Worm (Caenorhabditis elegans) whole organism, L2 larva: ENCODE measurements around the gene srw-100.

ENCODE experiments used
- Y55F3AM.14 ChIP-seq: fragments of 200-800 bp; sonication (Bioruptor generic); optimal IDR thresholded peaks from 2 replicates; lab custom pipeline; 2018; ENCODE audit warnings: mild to moderate bottlenecking, missing genetic modification characterization, missing compliant biosample characterization
- ama-1 ChIP-seq: fragments of 150-350 bp; optimal IDR thresholded peaks from 2 replicates; lab custom pipeline; 2018; ENCODE audit warnings: inconsistent platforms
- egl-27 ChIP-seq: sonication (generic microtip); optimal IDR thresholded peaks from 3 replicates; lab custom pipeline; 2017; ENCODE audit warnings: missing biosample characterization, missing genetic modification reagents, missing genetic modification characterization
- elt-3 ChIP-seq: sonication (generic microtip); optimal IDR thresholded peaks from 2 replicates; lab custom pipeline; 2017; ENCODE audit warnings: missing biosample characterization, missing genetic modification characterization
- lin-11 ChIP-seq: fragments of 150-350 bp; sonication (generic microtip); optimal IDR thresholded peaks from 2 replicates; lab custom pipeline; 2014; ENCODE audit warnings: missing biosample characterization, missing genetic modification characterization, inconsistent platforms, mixed read lengths
- lin-39 ChIP-seq: fragments of 150-350 bp; optimal IDR thresholded peaks from 2 replicates; lab custom pipeline; 2014; ENCODE audit warnings: missing biosample characterization, missing genetic modification reagents, missing genetic modification characterization
- lsy-2 ChIP-seq, 2 experiments: fragments of 150-350 bp in 1 of 2; sonication (generic microtip) in 1 of 2; optimal IDR thresholded peaks; 2 replicates each; lab custom pipeline; 2014 to 2017; ENCODE audit warnings: missing biosample characterization in 2 of 2, missing genetic modification characterization in 2 of 2
- nhr-10 ChIP-seq: sonication (generic microtip); optimal IDR thresholded peaks from 2 replicates; lab custom pipeline; 2017; ENCODE audit warnings: missing biosample characterization, missing genetic modification characterization
- nhr-11 ChIP-seq: fragments of 150-350 bp; optimal IDR thresholded peaks from 2 replicates; lab custom pipeline; 2014; ENCODE audit warnings: missing biosample characterization, missing genetic modification characterization
- peb-1 ChIP-seq: fragments of 150-350 bp; optimal IDR thresholded peaks from 2 replicates; lab custom pipeline; 2014; ENCODE audit warnings: missing biosample characterization, missing genetic modification characterization
- snpc-4 ChIP-seq: fragments of 150-350 bp; optimal IDR thresholded peaks from 2 replicates; lab custom pipeline; 2014; ENCODE audit warnings: missing biosample characterization, missing genetic modification characterization
- unc-55 ChIP-seq: fragments of 150-350 bp; sonication (generic microtip); optimal IDR thresholded peaks from 3 replicates; lab custom pipeline; 2014; ENCODE audit warnings: missing biosample characterization, missing genetic modification reagents, missing genetic modification characterization
- unc-62 ChIP-seq: fragments of 150-350 bp; optimal IDR thresholded peaks from 2 replicates; lab custom pipeline; 2014; ENCODE audit warnings: missing biosample characterization, missing genetic modification reagents, missing genetic modification characterization
- zag-1 ChIP-seq: fragments of 150-350 bp; optimal IDR thresholded peaks from 2 replicates; lab custom pipeline; 2014; ENCODE audit warnings: missing biosample characterization, missing genetic modification characterization

DNA sequence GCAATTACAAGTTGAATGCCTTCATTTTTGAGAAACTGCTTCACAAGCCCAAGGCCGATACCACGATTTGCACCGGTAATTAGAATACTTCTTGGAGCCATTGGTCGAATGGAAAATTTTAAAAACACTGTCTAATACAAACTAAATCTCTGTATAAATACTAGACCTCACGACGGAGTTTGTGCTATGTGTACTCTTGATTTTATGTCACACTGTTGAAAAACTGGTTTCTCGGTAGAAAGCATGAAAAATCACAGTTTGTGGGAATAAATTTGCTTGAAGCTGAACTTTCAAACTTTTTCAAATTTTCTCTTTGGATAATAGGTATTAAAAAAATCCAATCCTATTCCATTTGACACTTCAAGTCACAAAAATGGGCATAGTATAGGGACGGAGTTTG is 44.6 kb downstream of the srw-100 start, which contains the start of gene ZK697.14:
- TF ChIP-seq ama-1 (lab: Kevin White, UChicago): no peak
- no peak for TF ChIP-seq lsy-2 (tag; optimal IDR thresholded peaks at IDR 0.05; lab: Kevin White, UChicago)
- no peak for TF ChIP-seq snpc-4
- TF ChIP-seq unc-62 (GFP tag; lab: Kevin White, UChicago): no peak
- no peak for TF ChIP-seq lin-39 (tag; lab: Kevin White, UChicago)
- no peak for TF ChIP-seq nhr-11 (tag; lab: Kevin White, UChicago)
- TF ChIP-seq zag-1 (tag; lab: Kevin White, UChicago): no peak
- TF ChIP-seq egl-27 (tag; lab: Kevin White, UChicago): no peak
- TF ChIP-seq lin-11: no peak
- no peak for TF ChIP-seq peb-1
- TF ChIP-seq Y55F3AM.14: no peak
- TF ChIP-seq nhr-10 (tag; lab: Kevin White, UChicago): no peak
- TF ChIP-seq unc-55 (GFP tag; lab: Kevin White, UChicago): no peak
- no peak for TF ChIP-seq elt-3
